Worm (Caenorhabditis elegans): ENCODE data around the gene irld-1.

The irld-1 gene

DNA sequence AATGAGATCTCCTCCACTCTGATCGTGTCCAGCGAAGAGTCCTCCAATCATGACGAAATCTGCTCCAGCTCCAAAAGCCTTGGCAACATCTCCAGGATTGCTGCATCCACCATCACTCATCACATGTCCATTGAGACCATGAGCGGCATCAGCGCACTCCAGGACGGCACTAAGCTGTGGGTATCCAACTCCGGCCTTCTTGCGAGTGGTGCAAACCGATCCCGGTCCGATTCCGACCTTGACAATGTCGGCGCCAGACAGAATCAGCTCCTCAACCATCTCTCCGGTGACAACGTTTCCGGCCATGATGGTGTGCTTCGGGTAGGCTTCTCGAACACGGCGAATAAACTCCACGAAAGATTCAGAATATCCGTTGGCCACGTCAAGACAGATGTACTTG, 34.0 kb downstream of the irld-1 start:
- TF ChIP-seq T22C8.4 (GFP tag; IDR thresholded peaks at IDR 0.05) (no peak), med-1 (GFP tag; optimal IDR thresholded peaks at IDR 0.05; ENCODE audit: insufficient read depth) (no peak), flt-1 (GFP tag; IDR thresholded peaks at IDR 0.05) (no peak), ztf-29 (GFP tag; IDR thresholded peaks at IDR 0.05) (no peak), cog-1 (tag; optimal IDR thresholded peaks at IDR 0.05) (no peak), ref-1 (GFP tag; conservative IDR thresholded peaks at IDR 0.05) (no peak), ztf-23 (GFP tag; IDR thresholded peaks at IDR 0.05) (no peak), klf-2 (GFP tag; conservative IDR thresholded peaks at IDR 0.05) (no peak), tab-1 (GFP tag; IDR thresholded peaks at IDR 0.05) (no peak)

DNA sequence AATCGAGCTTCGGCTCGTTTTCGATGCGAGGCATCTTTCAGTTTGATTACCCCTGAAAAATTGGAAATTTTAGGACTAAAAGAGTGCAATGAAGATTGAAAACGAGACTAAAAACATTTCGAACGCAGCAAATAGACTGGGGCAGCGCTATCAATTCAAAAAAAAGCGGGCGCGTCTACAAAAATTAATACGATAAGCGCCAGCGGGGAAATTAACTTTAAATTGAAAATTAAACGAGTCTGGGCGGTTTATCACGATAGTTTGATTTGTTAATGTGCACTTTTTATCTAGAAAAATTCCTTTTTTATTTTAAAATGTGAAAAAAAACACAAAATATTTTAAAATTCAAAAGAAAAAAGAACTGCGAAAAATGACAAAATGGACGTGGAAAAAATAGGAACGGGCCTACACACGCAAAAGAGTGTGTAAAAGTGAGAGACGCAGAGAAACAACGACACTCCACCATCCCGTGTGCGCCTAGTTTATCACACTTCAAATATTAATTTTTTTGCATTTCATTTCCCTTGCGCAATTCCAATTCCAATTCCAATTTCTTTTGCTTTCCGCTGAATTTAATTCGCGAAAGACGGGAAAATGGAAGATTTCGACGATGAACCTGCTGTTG, 34.9 kb downstream of the irld-1 start, which contains the start of the genes gmpr-1 and fipp-1:
Gene gmpr-1, minus strand, starts transcription at position 75 of the 625 bp plus-strand sequence.
Gene fipp-1, plus strand, starts transcription at position 499 of the 625 bp plus-strand sequence.
- TF ChIP-seq T22C8.4 (GFP tag; IDR thresholded peaks at IDR 0.05), result no peak
- TF ChIP-seq cog-1 (tag; optimal IDR thresholded peaks at IDR 0.05), result no peak
- no peak for TF ChIP-seq ztf-23 (GFP tag; IDR thresholded peaks at IDR 0.05)
- TF ChIP-seq flt-1 (GFP tag; IDR thresholded peaks at IDR 0.05), result no peak
- TF ChIP-seq ztf-29 (GFP tag; IDR thresholded peaks at IDR 0.05), result no peak
- no peak for TF ChIP-seq med-1 (GFP tag; optimal IDR thresholded peaks at IDR 0.05; ENCODE audit: insufficient read depth)
- no peak for TF ChIP-seq tab-1 (GFP tag; IDR thresholded peaks at IDR 0.05)
- TF ChIP-seq klf-2 (GFP tag; conservative IDR thresholded peaks at IDR 0.05), result no peak
- TF ChIP-seq ref-1 (GFP tag; conservative IDR thresholded peaks at IDR 0.05), result no peak

- no peak for TF ChIP-seq ztf-23 (GFP tag; IDR thresholded peaks at IDR 0.05)
- TF ChIP-seq ref-1 (GFP tag; conservative IDR thresholded peaks at IDR 0.05), result no peak
Observed at ce11 chrV:4372986-4373385, 36.4 kb downstream of the irld-1 start.

DNA sequence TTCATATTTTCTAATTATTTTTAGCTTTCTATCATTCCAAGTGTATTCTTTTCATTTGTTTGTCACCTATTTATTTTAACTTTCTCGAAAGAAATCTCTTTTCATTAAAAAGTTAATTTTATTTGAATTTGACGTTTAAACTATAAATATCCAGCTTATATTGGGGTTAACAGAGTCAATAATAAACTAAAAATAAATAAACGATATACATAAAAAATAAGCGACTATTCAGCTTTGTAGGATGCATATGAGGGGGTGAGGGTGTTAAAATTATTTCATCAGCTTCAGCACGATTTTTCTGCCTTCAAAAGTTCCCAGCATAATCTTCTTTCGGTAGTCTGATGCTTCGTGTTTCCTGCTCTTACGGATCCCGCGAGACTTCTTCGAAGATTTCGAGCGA, 37.1 kb downstream of the irld-1 start:
- no peak for TF ChIP-seq tab-1 (GFP tag; IDR thresholded peaks at IDR 0.05)
- TF ChIP-seq T22C8.4 (GFP tag; IDR thresholded peaks at IDR 0.05), result no peak
- TF ChIP-seq ref-1 (GFP tag; conservative IDR thresholded peaks at IDR 0.05), result no peak
- no peak for TF ChIP-seq flt-1 (GFP tag; IDR thresholded peaks at IDR 0.05)
- TF ChIP-seq ztf-23 (GFP tag; IDR thresholded peaks at IDR 0.05), result no peak
- TF ChIP-seq ztf-29 (GFP tag; IDR thresholded peaks at IDR 0.05), result no peak
- TF ChIP-seq med-1 (GFP tag; optimal IDR thresholded peaks at IDR 0.05; ENCODE audit: insufficient read depth), result no peak
- no peak for TF ChIP-seq klf-2 (GFP tag; conservative IDR thresholded peaks at IDR 0.05)
- no peak for TF ChIP-seq cog-1 (tag; optimal IDR thresholded peaks at IDR 0.05)

ce11 chrV:4374625-4375024, 38.1 kb downstream of the irld-1 start, which contains the start of gene neg-1:
Gene neg-1, minus strand, starts transcription at chrV:4374874.
- TF ChIP-seq med-1 (GFP tag; optimal IDR thresholded peaks at IDR 0.05; ENCODE audit: insufficient read depth) (no peak), ref-1 (GFP tag; conservative IDR thresholded peaks at IDR 0.05) (no peak), ztf-29 (GFP tag; IDR thresholded peaks at IDR 0.05) (no peak), T22C8.4 (GFP tag; IDR thresholded peaks at IDR 0.05) (no peak), flt-1 (GFP tag; IDR thresholded peaks at IDR 0.05) (no peak), klf-2 (GFP tag; conservative IDR thresholded peaks at IDR 0.05) (no peak), tab-1 (GFP tag; IDR thresholded peaks at IDR 0.05) (no peak), cog-1 (tag; optimal IDR thresholded peaks at IDR 0.05) (no peak)

DNA sequence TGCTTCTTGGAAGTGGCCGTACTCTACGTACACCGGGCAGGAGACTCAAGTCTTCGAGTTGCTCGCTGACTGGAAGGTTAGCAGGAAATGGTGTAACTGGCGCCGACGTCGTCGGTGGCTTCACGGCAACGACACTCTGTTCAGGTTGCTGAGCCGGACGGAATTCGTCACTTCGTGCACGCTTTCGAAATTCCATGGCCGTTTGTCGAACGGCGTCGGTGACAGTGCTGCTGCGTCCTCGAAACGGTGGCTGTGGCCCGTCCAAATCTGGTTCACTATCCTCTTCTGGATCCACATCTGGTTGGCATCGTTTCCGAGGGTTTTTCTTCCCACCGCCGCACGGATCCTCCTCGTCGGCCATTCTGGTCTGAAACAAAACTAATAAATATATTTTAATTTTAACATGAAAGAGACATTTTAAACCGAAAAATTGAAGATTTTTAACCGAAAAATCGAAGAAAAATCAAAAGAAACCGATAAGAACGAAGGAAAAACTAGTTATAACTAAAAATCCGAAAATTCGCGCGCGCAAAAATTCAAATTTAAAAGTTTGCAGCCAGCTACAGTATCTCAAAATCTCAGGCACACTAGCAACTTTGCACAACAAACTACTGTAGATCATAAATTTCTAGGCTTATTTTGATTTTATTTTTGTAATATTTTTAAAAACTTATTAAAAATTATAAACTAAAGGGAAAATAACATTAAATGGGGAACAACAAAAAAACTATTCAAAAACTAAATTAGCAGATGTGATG, 39.4 kb downstream of the irld-1 start, which contains the start of gene F32D1.7:
Gene F32D1.7, minus strand, starts transcription at position 367 of the 758 bp plus-strand sequence.
- TF ChIP-seq T22C8.4 (GFP tag; IDR thresholded peaks at IDR 0.05) (no peak), ztf-23 (GFP tag; IDR thresholded peaks at IDR 0.05) (no peak), med-1 (GFP tag; optimal IDR thresholded peaks at IDR 0.05; ENCODE audit: insufficient read depth) (no peak), klf-2 (GFP tag; conservative IDR thresholded peaks at IDR 0.05) (no peak), tab-1 (GFP tag; IDR thresholded peaks at IDR 0.05) (no peak), ztf-29 (GFP tag; IDR thresholded peaks at IDR 0.05) (no peak)

DNA sequence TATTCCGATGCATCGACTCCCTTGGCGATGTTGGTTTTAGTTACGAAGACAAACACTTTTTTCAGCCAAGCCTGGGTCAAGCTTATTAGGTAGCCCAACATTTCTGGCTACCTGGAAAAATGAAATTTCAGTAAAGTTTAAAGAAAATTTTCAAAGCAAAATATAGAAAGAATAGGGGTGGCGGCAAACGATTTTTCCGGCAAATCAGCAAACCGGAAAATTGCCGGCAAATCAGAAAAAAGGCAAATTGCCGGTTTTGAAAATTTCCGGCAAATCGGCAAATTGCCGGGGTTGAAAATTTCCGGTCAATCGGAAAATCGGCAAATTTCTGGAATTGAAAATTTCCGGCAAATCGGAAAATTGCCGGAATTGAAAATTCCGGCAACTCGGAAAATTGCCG, 41.1 kb downstream of the irld-1 start, which contains the start of gene F32D1.8:
Gene F32D1.8, minus strand, starts transcription at position 101 of the 400 bp plus-strand sequence.
- TF ChIP-seq cog-1 (tag; optimal IDR thresholded peaks at IDR 0.05) (no peak), med-1 (GFP tag; optimal IDR thresholded peaks at IDR 0.05; ENCODE audit: insufficient read depth) (no peak), ztf-23 (GFP tag; IDR thresholded peaks at IDR 0.05) (0 out of 2 replicates have a peak, but pooled peaks have one; percentile 17), T22C8.4 (GFP tag; IDR thresholded peaks at IDR 0.05) (no peak), flt-1 (GFP tag; IDR thresholded peaks at IDR 0.05) (no peak), tab-1 (GFP tag; IDR thresholded peaks at IDR 0.05) (no peak), ztf-29 (GFP tag; IDR thresholded peaks at IDR 0.05) (no peak)

DNA sequence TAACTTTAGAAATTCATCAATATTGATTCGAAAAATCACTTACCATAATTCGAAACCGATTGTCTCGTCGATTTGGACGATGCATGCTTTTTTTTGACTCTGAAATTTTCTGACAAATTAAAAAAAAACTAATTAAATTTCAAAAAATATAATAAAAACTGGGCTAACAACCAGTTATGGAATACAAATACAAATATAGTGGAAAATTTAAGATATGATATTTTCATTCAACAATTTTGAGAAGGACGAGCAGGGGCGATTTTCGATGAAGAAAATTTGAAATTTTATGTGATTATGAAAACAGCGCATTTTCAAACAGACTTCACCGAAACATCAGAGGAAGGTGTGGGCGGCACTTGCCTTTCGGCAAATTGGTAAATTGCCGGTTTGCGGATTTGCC, 45.7 kb downstream of the irld-1 start, which contains the start of gene F13A2.1:
Gene F13A2.1, minus strand, starts transcription at position 101 of the 400 bp plus-strand sequence.
- no peak for TF ChIP-seq T22C8.4 (GFP tag; IDR thresholded peaks at IDR 0.05)
- TF ChIP-seq ztf-29 (GFP tag; IDR thresholded peaks at IDR 0.05), result no peak
- TF ChIP-seq ref-1 (GFP tag; conservative IDR thresholded peaks at IDR 0.05), result no peak
- no peak for TF ChIP-seq tab-1 (GFP tag; IDR thresholded peaks at IDR 0.05)
- TF ChIP-seq ztf-23 (GFP tag; IDR thresholded peaks at IDR 0.05), result no peak
- no peak for TF ChIP-seq klf-2 (GFP tag; conservative IDR thresholded peaks at IDR 0.05)
- TF ChIP-seq cog-1 (tag; optimal IDR thresholded peaks at IDR 0.05), result no peak

DNA sequence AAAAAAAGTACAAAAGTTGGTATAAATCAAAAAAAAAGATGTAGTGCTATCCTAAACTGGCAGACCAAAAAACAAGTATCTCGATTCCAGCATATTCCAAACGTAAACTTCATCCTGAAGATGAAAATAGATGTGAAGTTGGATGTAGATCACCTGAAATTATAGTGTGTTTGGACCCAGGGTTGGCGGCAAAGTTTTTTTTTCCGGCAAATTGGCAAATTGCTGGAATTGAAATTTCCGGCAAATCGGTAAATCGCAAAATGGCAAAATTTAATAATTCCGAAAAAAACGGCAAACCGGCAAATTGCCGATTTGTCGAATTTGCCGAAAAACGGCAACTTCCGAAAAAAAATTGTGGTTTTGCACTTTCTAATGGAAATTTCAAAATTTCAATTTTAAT, 47.9 kb downstream of the irld-1 start, which contains the start of gene F13A2.2:
Gene F13A2.2, minus strand, starts transcription at position 101 of the 400 bp plus-strand sequence.
- no peak for TF ChIP-seq ztf-29 (GFP tag; IDR thresholded peaks at IDR 0.05)
- TF ChIP-seq cog-1 (tag; optimal IDR thresholded peaks at IDR 0.05), result no peak
- TF ChIP-seq T22C8.4 (GFP tag; IDR thresholded peaks at IDR 0.05), result no peak
- no peak for TF ChIP-seq flt-1 (GFP tag; IDR thresholded peaks at IDR 0.05)
- no peak for TF ChIP-seq ref-1 (GFP tag; conservative IDR thresholded peaks at IDR 0.05)

Measured in whole organism, midembryonic.